Fruit fly (Drosophila melanogaster) whole organism: Measurements from ENCODE around the gene slx1.

Source experiments
- CG8478 ChIP-seq: fragments of >200 bp; optimal IDR thresholded peaks from 2 replicates; lab custom pipeline; 2018; ENCODE audit warnings: inconsistent platforms
- Dll ChIP-seq: fragments of >200 bp; optimal IDR thresholded peaks from 2 replicates; lab custom pipeline; 2017
- EcR ChIP-seq, 2 experiments: fragments of >200 bp; optimal IDR thresholded peaks; 2 replicates each; lab custom pipeline; 2017; ENCODE audit warnings: missing biosample characterization in 2 of 2, missing genetic modification characterization in 2 of 2, missing genetic modification reagents in 2 of 2
- psq ChIP-seq: fragments of >200 bp; optimal IDR thresholded peaks from 2 replicates; lab custom pipeline; 2017
- usp ChIP-seq: fragments of >200 bp; optimal IDR thresholded peaks from 2 replicates; lab custom pipeline; 2017; ENCODE audit warnings: missing biosample characterization, missing genetic modification characterization, mixed read lengths

DNA sequence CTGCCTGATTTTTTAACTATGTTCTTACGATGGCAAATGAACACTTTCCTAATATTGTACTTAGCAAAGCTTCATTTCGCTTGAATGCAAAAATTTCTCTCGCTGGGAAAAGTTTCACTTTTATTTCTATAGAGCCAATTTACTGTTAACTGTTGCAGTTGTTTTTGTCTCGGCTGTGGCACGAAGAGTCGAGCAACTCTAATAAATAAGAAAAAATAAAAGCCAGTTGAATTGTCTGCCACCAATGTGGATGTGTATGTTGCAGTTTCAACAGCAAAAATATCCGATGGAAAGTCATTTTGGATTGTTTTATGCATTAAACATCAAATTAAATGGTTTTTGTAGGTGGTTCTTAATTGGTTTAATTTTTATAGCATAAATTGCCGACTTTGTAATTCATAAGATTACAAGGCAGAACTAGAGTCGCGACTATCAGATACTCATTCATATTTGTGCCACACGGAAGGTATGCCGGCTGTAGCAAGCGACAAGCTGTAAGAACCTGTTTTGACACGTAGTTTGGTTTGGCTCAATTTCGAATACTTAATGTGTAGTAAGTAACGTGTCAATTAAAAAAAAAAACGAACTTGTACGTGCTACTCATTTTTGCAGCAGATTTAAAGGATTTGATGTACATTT lies 24.4 kb downstream of the slx1 start:
- TF ChIP-seq EcR (GFP tag; optimal IDR thresholded peaks at IDR 0.05; lab: Kevin White, UChicago): no peak
- no peak for TF ChIP-seq usp (GFP tag; lab: Kevin White, UChicago)
- no peak for TF ChIP-seq Dll (lab: Kevin White, UChicago)
- no peak for TF ChIP-seq CG8478 (lab: Kevin White, UChicago)
- TF ChIP-seq psq (lab: Kevin White, UChicago): no peak
